Worm (Caenorhabditis elegans): ENCODE data around the gene mff-1.

Gene mff-1

DNA sequence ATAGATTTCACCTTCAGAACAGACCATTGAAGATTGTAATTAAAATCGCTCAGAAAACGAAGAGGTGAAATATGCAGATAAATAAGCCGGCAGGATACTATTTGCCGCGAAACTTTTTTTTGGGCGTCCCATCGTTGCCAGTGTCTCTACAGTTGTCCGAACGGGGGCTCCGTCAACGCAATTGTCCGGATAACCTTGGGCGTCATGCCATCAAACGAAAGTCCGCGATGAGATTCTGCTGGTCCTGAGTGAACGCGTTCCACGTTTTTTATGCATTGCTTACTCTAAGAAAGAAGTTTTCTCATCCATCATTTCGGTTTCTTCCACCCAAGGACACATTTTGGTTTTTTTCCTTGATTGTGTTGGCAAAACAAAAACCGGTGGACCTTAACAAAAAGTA is 13.8 kb upstream of the mff-1 start:
- TF ChIP-seq ceh-82 (tag; optimal IDR thresholded peaks at IDR 0.05) = no peak
- TF ChIP-seq lsy-12 (tag; optimal IDR thresholded peaks at IDR 0.05) = no peak
- no peak for TF ChIP-seq pha-4 (tag; optimal IDR thresholded peaks at IDR 0.05)
- TF ChIP-seq unc-62 (GFP tag; optimal IDR thresholded peaks at IDR 0.05) = no peak
- no peak for TF ChIP-seq egl-5 (tag; optimal IDR thresholded peaks at IDR 0.05)
- TF ChIP-seq mdl-1 (tag; optimal IDR thresholded peaks at IDR 0.05) = no peak
- no peak for TF ChIP-seq tbx-2 (tag; optimal IDR thresholded peaks at IDR 0.05)
- no peak for TF ChIP-seq zag-1 (tag; optimal IDR thresholded peaks at IDR 0.05)
- no peak for TF ChIP-seq ztf-11 (tag; optimal IDR thresholded peaks at IDR 0.05)
- TF ChIP-seq hmg-11 (tag; optimal IDR thresholded peaks at IDR 0.05) = no peak
- no peak for TF ChIP-seq nhr-23 (tag; optimal IDR thresholded peaks at IDR 0.05)
- TF ChIP-seq ceh-16 (tag; optimal IDR thresholded peaks at IDR 0.05) = no peak
- no peak for TF ChIP-seq R02D3.7 (tag; optimal IDR thresholded peaks at IDR 0.05)
- TF ChIP-seq unc-39 (tag; optimal IDR thresholded peaks at IDR 0.05) = no peak
- TF ChIP-seq elt-3 (tag; optimal IDR thresholded peaks at IDR 0.05) = no peak

DNA sequence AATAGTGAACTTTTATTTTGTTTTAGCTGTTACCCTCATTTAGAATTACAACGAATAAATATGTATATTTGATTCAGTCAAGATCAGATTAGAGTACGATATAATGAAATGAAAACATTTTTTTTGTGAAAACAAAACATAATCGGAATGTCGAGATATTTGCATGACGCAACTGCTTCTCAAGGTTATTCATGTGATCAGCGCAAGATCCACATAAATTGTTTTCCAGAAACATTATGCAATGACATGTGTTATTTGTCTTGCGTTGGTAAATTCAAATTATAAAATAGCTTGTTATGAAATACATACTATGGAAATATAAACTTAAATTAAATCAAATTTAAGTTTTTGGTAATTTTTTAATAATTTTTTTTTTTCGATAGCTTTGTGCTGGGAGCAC is 12.5 kb upstream of the mff-1 start:
- no peak for TF ChIP-seq ama-1 (optimal IDR thresholded peaks at IDR 0.05)
- no peak for TF ChIP-seq sea-2 (GFP tag; optimal IDR thresholded peaks at IDR 0.05)
- no peak for TF ChIP-seq R02D3.7 (tag; optimal IDR thresholded peaks at IDR 0.05)
- peak; percentile 37 for TF ChIP-seq nhr-25 (tag; optimal IDR thresholded peaks at IDR 0.05)

DNA sequence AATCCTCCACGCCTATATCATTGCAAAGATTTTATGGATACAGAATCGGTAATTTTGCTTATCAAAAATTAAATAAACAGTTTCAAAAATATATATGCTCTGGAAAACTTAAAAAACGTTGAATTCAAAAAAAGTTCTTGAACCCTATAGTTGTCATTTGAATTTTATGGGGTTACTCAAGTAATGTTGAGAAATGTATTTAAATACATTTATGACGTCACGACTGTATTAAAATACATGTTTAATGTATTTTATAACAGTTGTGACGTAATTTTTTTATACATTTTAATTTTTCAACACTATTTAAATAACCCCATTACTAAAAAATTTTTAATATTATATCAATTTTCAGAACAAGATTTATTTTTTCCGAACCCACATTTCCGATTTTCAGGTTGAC is 9.1 kb upstream of the mff-1 start:
- no peak for TF ChIP-seq nhr-11 (tag; optimal IDR thresholded peaks at IDR 0.05)
- no peak for TF ChIP-seq nhr-67 (tag; optimal IDR thresholded peaks at IDR 0.05)
- TF ChIP-seq ceh-16 (tag; optimal IDR thresholded peaks at IDR 0.05) = no peak
- TF ChIP-seq nhr-76 (tag; optimal IDR thresholded peaks at IDR 0.05) = no peak
- no peak for TF ChIP-seq unc-39 (tag; optimal IDR thresholded peaks at IDR 0.05)
- no peak for TF ChIP-seq pqm-1 (tag; optimal IDR thresholded peaks at IDR 0.05)
- TF ChIP-seq lsy-12 (tag; optimal IDR thresholded peaks at IDR 0.05) = no peak
- TF ChIP-seq skn-1 (tag; optimal IDR thresholded peaks at IDR 0.05) = no peak
- TF ChIP-seq nhr-28 (tag; optimal IDR thresholded peaks at IDR 0.05) = no peak
- TF ChIP-seq snpc-4 (tag; optimal IDR thresholded peaks at IDR 0.05) = no peak
- TF ChIP-seq elt-1 (tag; optimal IDR thresholded peaks at IDR 0.05) = no peak
- no peak for TF ChIP-seq nhr-25 (tag; optimal IDR thresholded peaks at IDR 0.05)
- TF ChIP-seq fkh-2 (tag; optimal IDR thresholded peaks at IDR 0.05) = no peak
- no peak for TF ChIP-seq mdl-1 (tag; optimal IDR thresholded peaks at IDR 0.05)
- TF ChIP-seq nhr-12 (tag; optimal IDR thresholded peaks at IDR 0.05) = no peak
- no peak for TF ChIP-seq ceh-28 (tag; optimal IDR thresholded peaks at IDR 0.05)
- no peak for TF ChIP-seq ama-1 (optimal IDR thresholded peaks at IDR 0.05)
- no peak for TF ChIP-seq ZK546.5 (tag; optimal IDR thresholded peaks at IDR 0.05)
- no peak for TF ChIP-seq elt-3 (tag; optimal IDR thresholded peaks at IDR 0.05)
- no peak for TF ChIP-seq aly-2 (tag; optimal IDR thresholded peaks at IDR 0.05)

DNA sequence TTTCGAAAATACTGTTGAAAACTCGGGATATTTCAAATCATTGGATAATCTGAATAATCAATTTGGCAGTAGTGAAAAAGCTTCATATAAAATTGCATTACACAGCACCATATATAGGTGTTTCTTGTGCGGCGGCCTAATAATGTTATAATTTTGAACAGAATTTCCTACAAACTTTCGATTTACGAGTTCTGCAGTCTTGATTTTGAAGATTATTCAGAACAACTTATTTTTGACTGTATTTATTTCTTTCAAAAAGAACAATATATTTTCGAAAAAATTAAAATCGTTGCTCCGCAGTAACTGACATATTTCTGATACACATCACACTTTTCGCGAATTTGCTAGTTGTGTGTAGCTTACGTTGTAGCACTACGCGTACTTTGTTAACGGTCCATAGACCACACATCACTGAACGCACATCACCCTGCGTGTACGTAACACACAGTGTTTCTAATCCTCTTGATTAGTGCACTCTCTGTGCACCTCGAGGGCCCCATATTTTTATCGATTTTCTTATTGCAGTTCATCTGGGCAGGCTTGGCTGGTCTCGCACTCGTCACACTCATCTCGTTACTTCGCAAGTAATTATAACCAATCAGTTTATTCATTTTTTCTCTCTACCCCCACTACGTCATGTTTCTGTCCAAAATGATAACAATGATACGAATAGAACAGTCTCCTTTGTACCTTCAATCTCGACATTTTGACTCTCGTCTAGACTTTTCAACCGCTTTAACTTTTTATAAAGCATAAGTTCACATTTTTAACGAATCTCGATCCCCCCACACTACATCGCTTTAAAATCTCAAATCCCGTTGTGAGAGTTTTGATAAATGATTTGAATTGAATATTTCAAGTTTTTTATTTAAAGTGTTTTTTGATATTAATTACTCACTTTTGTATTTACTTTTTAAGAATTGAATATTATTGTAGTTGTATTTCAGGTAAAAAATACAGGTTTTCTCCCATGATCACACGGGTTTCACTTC is 3.8 kb upstream of the mff-1 start, which contains the start of the genes F11C1.1 and vwa-8:
F11C1.1 (minus strand) TSS at position 51 of the 992 bp plus-strand sequence.
vwa-8 (plus strand) TSS at position 942 of the 992 bp plus-strand sequence.
- TF ChIP-seq nhr-43 (tag; optimal IDR thresholded peaks at IDR 0.05; ENCODE audit: poor library complexity, severe bottlenecking) (peak; percentile 20), elt-2 (tag; optimal IDR thresholded peaks at IDR 0.05) (peak; percentile 65), hmg-11 (tag; optimal IDR thresholded peaks at IDR 0.05) (no peak)

DNA sequence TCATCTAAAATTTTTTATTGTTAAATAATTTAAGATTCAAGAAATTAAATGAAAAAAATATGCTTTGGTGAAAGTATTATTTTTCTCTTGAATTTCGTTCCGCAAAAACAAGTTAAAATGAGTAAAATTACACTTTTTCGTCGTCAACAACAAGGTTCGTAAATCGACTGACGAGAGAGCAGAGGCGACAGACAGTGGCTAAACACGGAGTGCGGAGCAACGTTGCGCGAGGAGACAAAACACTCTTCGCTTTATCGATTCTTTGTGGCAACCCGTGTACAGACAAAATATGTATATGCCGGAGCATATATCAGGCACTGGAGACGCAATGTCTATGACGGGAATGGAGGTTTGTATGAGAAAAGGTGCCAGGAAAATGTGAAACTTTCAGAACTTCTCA is 2.2 kb upstream of the mff-1 start, which contains the start of gene F11C1.7:
F11C1.7 (plus strand) TSS at position 140 of the 400 bp plus-strand sequence.
- TF ChIP-seq egl-5 (tag; optimal IDR thresholded peaks at IDR 0.05) (peak; percentile 26), lin-39 (tag; optimal IDR thresholded peaks at IDR 0.05) (peak; percentile 15), nhr-43 (tag; optimal IDR thresholded peaks at IDR 0.05; ENCODE audit: poor library complexity, severe bottlenecking) (no peak), pha-4 (tag; optimal IDR thresholded peaks at IDR 0.05) (peak; percentile 50), nhr-67 (tag; optimal IDR thresholded peaks at IDR 0.05) (no peak), fos-1 (tag; optimal IDR thresholded peaks at IDR 0.05) (no peak), tbx-2 (tag; optimal IDR thresholded peaks at IDR 0.05) (no peak), nhr-25 (tag; optimal IDR thresholded peaks at IDR 0.05) (no peak), egl-27 (tag; optimal IDR thresholded peaks at IDR 0.05) (no peak), unc-62 (GFP tag; optimal IDR thresholded peaks at IDR 0.05) (no peak), nfya-1 (tag; optimal IDR thresholded peaks at IDR 0.05; ENCODE audit: insufficient read depth) (peak; percentile 46), pqm-1 (tag; optimal IDR thresholded peaks at IDR 0.05) (peak; percentile 9), nhr-28 (tag; optimal IDR thresholded peaks at IDR 0.05) (no peak), nhr-12 (tag; optimal IDR thresholded peaks at IDR 0.05) (no peak), sea-2 (GFP tag; optimal IDR thresholded peaks at IDR 0.05) (no peak), jun-1 (tag; optimal IDR thresholded peaks at IDR 0.05) (no peak), nhr-237 (tag; optimal IDR thresholded peaks at IDR 0.05) (no peak), daf-12 (tag; optimal IDR thresholded peaks at IDR 0.05) (no peak), skn-1 (tag; optimal IDR thresholded peaks at IDR 0.05) (no peak)

All from whole organism, L3 larva.